Worm (Caenorhabditis elegans): ENCODE results near the gene T08G5.15.

DNA sequence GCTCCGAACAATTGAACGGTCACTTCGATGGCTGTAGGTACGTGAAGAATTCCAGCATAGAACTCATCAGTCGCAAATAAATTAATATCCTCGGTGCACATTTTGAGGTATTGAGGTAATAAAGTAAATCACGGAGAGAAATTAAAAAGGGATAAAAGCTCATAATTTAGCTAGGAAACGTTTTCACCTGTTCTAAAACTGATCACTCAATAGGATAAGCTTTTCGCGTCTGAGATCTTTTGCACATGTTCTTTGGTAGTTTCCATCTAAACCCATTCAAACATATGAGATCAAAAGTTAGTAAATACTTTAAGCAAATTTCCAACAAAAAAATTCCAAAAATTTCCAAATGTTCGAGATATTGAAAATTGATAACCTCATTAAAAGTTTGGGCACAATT lies 5.5 kb downstream of the T08G5.15 start, which contains the start of gene srh-308:
- TF ChIP-seq nhr-11 (tag; optimal IDR thresholded peaks at IDR 0.05) (no peak), odd-2 (tag; optimal IDR thresholded peaks at IDR 0.05) (no peak), hlh-30 (tag; optimal IDR thresholded peaks at IDR 0.05; ENCODE audit: insufficient read depth) (no peak), pha-4 (tag; optimal IDR thresholded peaks at IDR 0.05) (no peak), ceh-48 (tag; optimal IDR thresholded peaks at IDR 0.05) (no peak), F13H6.1 (tag; optimal IDR thresholded peaks at IDR 0.05) (no peak), ceh-2 (tag; optimal IDR thresholded peaks at IDR 0.05) (no peak), pqm-1 (tag; optimal IDR thresholded peaks at IDR 0.05) (no peak), hlh-15 (tag; optimal IDR thresholded peaks at IDR 0.05) (no peak), fkh-10 (GFP tag; optimal IDR thresholded peaks at IDR 0.05) (no peak), sox-2 (GFP tag; IDR thresholded peaks at IDR 0.05) (no peak), ceh-19 (GFP tag; optimal IDR thresholded peaks at IDR 0.05) (no peak), pag-3 (tag; optimal IDR thresholded peaks at IDR 0.05; ENCODE audit: borderline replicate concordance) (no peak), mec-3 (tag; optimal IDR thresholded peaks at IDR 0.05; ENCODE audit: borderline replicate concordance) (no peak)
